Worm (Caenorhabditis elegans): ENCODE results near the gene W02B3.3.

Gene W02B3.3

DNA sequence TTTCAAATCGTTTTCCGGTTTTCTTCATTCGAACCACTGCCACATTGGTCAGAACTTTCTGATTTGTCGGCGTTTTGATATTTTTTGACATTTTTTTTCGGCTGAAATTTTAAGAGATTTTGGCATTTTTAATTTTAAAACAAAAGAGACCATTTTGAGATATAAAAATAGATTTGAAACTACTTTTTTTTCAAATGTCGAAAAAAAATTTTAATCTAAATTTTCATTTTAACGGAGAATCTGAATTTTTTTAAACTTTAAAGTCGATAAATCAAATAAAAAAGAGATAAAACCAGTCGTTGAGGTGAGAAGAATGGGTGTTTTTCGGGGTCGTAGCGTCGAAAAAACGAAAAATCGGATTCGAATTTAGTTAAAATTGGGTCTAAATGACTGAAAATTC is 29.9 kb downstream of the W02B3.3 start, which contains the start of gene sbds-1:
sbds-1 (minus strand) TSS at position 101 of the 400 bp plus-strand sequence.
- TF ChIP-seq aly-1 (tag; optimal IDR thresholded peaks at IDR 0.05), result no peak
- no peak for TF ChIP-seq tbx-37 (GFP tag; conservative IDR thresholded peaks at IDR 0.05)
- no peak for TF ChIP-seq ets-7 (tag; optimal IDR thresholded peaks at IDR 0.05)
- no peak for TF ChIP-seq scrt-1 (GFP tag; IDR thresholded peaks at IDR 0.05)
- no peak for TF ChIP-seq B0310.2 (tag; optimal IDR thresholded peaks at IDR 0.05)
- TF ChIP-seq F13C5.2 (tag; optimal IDR thresholded peaks at IDR 0.05), result no peak
- TF ChIP-seq tra-4 (tag; optimal IDR thresholded peaks at IDR 0.05), result no peak
- no peak for TF ChIP-seq flt-1 (GFP tag; IDR thresholded peaks at IDR 0.05)
- TF ChIP-seq pes-1 (GFP tag; IDR thresholded peaks at IDR 0.05), result no peak
- TF ChIP-seq hmg-4 (GFP tag; optimal IDR thresholded peaks at IDR 0.05), result no peak
- TF ChIP-seq hmbx-1 (tag; optimal IDR thresholded peaks at IDR 0.05), result no peak
- TF ChIP-seq hnd-1 (tag; optimal IDR thresholded peaks at IDR 0.05), result no peak
- TF ChIP-seq ama-1 (optimal IDR thresholded peaks at IDR 0.05), result no peak
- TF ChIP-seq ceh-36 (tag; optimal IDR thresholded peaks at IDR 0.05), result no peak
- no peak for TF ChIP-seq sea-1 (GFP tag; conservative IDR thresholded peaks at IDR 0.05)
- TF ChIP-seq tbx-11 (GFP tag; IDR thresholded peaks at IDR 0.05), result no peak
- no peak for TF ChIP-seq ceh-13 (GFP tag; optimal IDR thresholded peaks at IDR 0.05)

DNA sequence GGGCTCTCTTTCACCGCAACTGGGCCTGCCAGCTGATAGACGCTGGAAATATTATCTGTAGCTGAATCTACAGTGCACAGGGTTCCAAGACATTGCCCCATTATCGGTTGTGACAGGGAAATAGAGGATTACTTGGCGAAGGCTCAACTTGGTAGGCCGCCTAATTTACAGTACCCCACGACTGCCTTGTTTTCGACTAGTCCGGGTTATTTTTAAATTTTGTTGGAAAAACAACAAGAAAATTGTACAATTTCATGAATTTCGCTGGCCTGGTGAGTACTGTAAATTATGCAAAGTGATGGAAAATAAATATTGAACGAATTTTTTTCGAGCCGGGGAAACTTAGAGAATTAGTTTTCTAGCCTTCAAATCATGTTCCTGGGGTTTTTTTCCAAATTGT is 32.2 kb downstream of the W02B3.3 start, which contains the start of gene T19C3.7:
T19C3.7 (minus strand) TSS at position 101 of the 400 bp plus-strand sequence.
- TF ChIP-seq scrt-1 (GFP tag; IDR thresholded peaks at IDR 0.05), result no peak
- TF ChIP-seq tbx-11 (GFP tag; IDR thresholded peaks at IDR 0.05), result no peak
- no peak for TF ChIP-seq hmg-4 (GFP tag; optimal IDR thresholded peaks at IDR 0.05)
- no peak for TF ChIP-seq ama-1 (optimal IDR thresholded peaks at IDR 0.05)
- no peak for TF ChIP-seq flt-1 (GFP tag; IDR thresholded peaks at IDR 0.05)
- no peak for TF ChIP-seq B0310.2 (tag; optimal IDR thresholded peaks at IDR 0.05)
- TF ChIP-seq pes-1 (GFP tag; IDR thresholded peaks at IDR 0.05), result no peak
- no peak for TF ChIP-seq ets-7 (tag; optimal IDR thresholded peaks at IDR 0.05)
- TF ChIP-seq F13C5.2 (tag; optimal IDR thresholded peaks at IDR 0.05), result no peak
- no peak for TF ChIP-seq tra-4 (tag; optimal IDR thresholded peaks at IDR 0.05)
- TF ChIP-seq hnd-1 (tag; optimal IDR thresholded peaks at IDR 0.05), result no peak
- TF ChIP-seq ceh-36 (tag; optimal IDR thresholded peaks at IDR 0.05), result no peak
- TF ChIP-seq aly-1 (tag; optimal IDR thresholded peaks at IDR 0.05), result no peak
- no peak for TF ChIP-seq ceh-13 (GFP tag; optimal IDR thresholded peaks at IDR 0.05)
- TF ChIP-seq hmbx-1 (tag; optimal IDR thresholded peaks at IDR 0.05), result no peak
- TF ChIP-seq tbx-37 (GFP tag; conservative IDR thresholded peaks at IDR 0.05), result no peak
- no peak for TF ChIP-seq sea-1 (GFP tag; conservative IDR thresholded peaks at IDR 0.05)

DNA sequence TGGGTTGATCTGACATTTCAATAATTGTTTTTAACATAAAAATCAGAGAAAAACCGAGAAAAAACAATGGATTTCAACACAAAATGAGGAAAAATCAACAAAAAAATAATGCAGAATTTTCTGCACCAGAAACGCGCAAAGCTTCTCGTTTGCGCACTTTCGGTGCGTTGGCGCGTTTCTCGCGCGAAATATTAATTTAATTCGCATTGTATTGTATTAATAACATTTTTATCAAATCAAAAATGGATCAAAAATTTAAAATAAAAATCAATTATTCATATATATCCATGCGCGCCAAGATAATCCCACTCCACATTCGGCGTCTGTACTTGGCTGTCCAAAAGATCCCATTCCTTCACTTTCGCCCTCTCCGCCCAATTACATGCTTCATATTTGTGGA is 33.6 kb downstream of the W02B3.3 start, which contains the start of gene fem-2:
fem-2 (minus strand) TSS at position 9 of the 400 bp plus-strand sequence.
- TF ChIP-seq tbx-11 (GFP tag; IDR thresholded peaks at IDR 0.05), result no peak
- no peak for TF ChIP-seq flt-1 (GFP tag; IDR thresholded peaks at IDR 0.05)
- TF ChIP-seq hmbx-1 (tag; optimal IDR thresholded peaks at IDR 0.05), result no peak
- TF ChIP-seq ceh-13 (GFP tag; optimal IDR thresholded peaks at IDR 0.05), result no peak
- TF ChIP-seq F13C5.2 (tag; optimal IDR thresholded peaks at IDR 0.05), result peak; percentile 12
- no peak for TF ChIP-seq ceh-36 (tag; optimal IDR thresholded peaks at IDR 0.05)

DNA sequence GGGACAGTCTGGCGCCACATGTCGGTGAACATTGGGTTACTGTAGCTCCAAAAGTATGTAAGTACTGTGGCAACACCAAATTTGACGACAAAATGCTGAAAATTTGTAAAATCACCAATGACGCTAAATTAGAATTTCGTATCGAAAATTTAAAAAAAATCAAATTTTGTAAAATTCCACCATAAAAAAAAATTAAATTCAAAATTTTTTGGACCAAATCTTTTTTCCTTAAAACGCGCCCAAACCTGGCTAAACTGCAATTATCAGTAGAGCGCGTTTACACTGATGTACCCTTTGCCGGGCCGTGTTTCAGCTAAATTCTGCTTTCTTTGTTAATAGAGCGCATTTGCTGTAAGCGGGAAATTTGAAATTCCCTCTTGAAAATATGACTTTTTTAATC is 36.8 kb downstream of the W02B3.3 start, which contains the start of gene T19C3.6:
T19C3.6 (minus strand) TSS at position 101 of the 400 bp plus-strand sequence.
- TF ChIP-seq F13C5.2 (tag; optimal IDR thresholded peaks at IDR 0.05), result no peak
- TF ChIP-seq tbx-11 (GFP tag; IDR thresholded peaks at IDR 0.05), result no peak
- no peak for TF ChIP-seq tbx-37 (GFP tag; conservative IDR thresholded peaks at IDR 0.05)
- TF ChIP-seq aly-1 (tag; optimal IDR thresholded peaks at IDR 0.05), result no peak
- no peak for TF ChIP-seq hnd-1 (tag; optimal IDR thresholded peaks at IDR 0.05)
- no peak for TF ChIP-seq tra-4 (tag; optimal IDR thresholded peaks at IDR 0.05)
- TF ChIP-seq hmg-4 (GFP tag; optimal IDR thresholded peaks at IDR 0.05), result no peak

DNA sequence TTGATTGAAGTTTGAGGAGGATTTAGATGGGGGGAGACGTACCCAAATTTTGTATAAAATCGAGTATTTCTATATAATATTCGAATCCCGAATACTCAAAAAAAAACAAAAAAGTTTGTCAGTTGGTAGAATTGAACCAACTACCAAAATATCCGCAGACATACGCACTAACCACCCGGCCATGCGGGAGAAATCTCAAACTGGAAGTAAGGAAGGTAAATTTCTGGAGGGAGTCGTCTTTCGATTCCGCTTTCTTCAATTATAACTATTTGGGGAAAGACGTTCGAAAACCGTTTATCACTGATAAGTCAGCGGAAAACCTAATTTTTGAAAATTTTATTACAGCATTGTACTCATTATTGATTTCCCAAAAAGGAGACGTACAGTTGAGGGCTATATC is 39.3 kb downstream of the W02B3.3 start:
- TF ChIP-seq tbx-37 (GFP tag; conservative IDR thresholded peaks at IDR 0.05) (peak; percentile 47), scrt-1 (GFP tag; IDR thresholded peaks at IDR 0.05) (peak; percentile 75), tbx-11 (GFP tag; IDR thresholded peaks at IDR 0.05) (peak; percentile 46; the same call in 1 of the 2 replicates), pes-1 (GFP tag; IDR thresholded peaks at IDR 0.05) (peak; percentile 62; the same call in 1 of the 2 replicates)

DNA sequence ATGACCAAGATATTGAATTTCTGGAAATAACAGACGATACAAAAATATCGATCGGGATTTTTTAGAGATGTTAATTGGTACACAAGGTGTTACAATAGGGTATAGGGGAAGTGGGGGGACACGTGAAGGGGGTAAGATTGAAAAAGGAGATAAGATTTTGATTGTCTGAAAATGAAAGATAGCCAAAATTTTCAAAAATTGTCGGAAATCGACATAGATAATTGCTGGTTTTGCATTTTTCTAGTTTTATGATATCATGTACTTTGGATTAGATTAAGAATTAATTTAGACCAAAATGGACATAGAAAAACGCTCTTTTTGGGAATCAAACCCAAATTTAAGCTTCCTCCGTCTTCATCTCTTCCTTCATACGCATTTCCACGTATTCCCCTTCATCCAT is 40.4 kb downstream of the W02B3.3 start, which contains the start of gene T19C3.5:
T19C3.5 (minus strand) TSS at position 101 of the 400 bp plus-strand sequence.
- no peak for TF ChIP-seq flt-1 (GFP tag; IDR thresholded peaks at IDR 0.05)

DNA sequence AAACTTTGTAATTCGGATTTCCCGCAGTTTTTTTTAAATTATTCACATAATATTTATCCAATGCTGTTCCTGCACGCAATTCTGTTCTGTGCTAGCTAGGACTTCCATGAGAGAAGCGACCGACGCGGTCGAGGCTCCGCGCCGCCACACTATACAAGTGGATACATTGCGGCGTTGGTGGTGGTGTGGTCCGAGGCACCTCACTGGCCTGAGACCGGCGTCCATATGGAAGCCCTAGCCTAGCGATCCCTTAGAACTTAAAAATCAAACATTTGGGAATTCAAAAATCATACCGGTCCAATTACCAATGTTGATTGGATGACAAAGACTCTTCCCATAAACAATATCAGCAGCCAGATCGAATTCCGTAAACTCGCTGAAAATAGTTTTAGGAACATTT is 42.1 kb downstream of the W02B3.3 start:
- TF ChIP-seq ceh-13 (GFP tag; optimal IDR thresholded peaks at IDR 0.05), result no peak
- no peak for TF ChIP-seq ets-7 (tag; optimal IDR thresholded peaks at IDR 0.05)
- no peak for TF ChIP-seq B0310.2 (tag; optimal IDR thresholded peaks at IDR 0.05)
- no peak for TF ChIP-seq tbx-11 (GFP tag; IDR thresholded peaks at IDR 0.05)
- TF ChIP-seq hmbx-1 (tag; optimal IDR thresholded peaks at IDR 0.05), result no peak
- TF ChIP-seq scrt-1 (GFP tag; IDR thresholded peaks at IDR 0.05), result no peak

DNA sequence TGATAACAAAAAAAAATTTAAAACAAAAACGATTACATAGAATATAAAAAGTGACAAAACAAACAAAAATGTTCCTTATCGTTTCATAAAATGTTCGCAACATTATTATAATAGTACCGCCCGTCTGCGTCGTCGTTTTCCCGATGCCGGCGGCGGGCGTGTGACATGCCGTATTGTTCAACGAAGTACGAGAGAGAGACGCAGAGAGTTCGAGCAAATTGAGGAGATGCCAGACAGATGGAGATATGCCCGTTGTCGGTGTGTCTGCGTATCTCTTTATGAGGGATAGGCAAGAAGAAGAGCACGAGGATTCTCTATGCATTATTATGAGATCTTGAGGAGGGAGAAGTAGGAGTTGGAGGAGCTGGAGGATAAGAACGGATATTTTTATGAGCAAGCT is 44.5 kb downstream of the W02B3.3 start:
- TF ChIP-seq F13C5.2 (tag; optimal IDR thresholded peaks at IDR 0.05) (peak; percentile 54), hmg-4 (GFP tag; optimal IDR thresholded peaks at IDR 0.05) (peak; percentile 71), ama-1 (optimal IDR thresholded peaks at IDR 0.05) (no peak)

DNA sequence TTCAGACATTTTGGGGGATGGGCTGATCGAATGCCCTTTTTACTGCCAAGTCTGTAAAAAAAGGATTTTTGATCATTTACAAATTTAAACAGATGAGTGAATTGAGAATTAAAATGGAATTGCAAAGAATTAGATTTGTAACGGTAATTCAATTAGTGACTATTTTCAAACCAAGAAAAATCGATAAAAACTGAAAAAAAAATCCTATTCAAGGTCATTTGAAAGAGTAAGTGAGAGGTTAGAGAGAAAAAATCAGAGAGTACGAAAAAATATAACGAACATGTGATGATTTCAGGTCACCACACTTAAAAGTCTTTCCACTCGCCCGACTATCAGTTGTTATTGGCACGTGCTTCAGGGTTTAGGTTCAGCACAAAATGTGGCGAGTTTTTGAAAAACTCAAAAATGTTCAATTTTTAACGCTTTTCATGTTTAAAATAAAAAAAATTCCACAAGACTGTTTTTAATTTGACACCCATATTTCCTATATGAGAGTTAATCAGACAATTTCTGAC is 48.0 kb downstream of the W02B3.3 start, which contains the start of gene T19C3.4:
T19C3.4 (minus strand) TSS at position 51 of the 515 bp plus-strand sequence.
- TF ChIP-seq ets-7 (tag; optimal IDR thresholded peaks at IDR 0.05), result no peak
- TF ChIP-seq hmbx-1 (tag; optimal IDR thresholded peaks at IDR 0.05), result no peak
- TF ChIP-seq scrt-1 (GFP tag; IDR thresholded peaks at IDR 0.05), result no peak
- TF ChIP-seq ama-1 (optimal IDR thresholded peaks at IDR 0.05), result no peak
- no peak for TF ChIP-seq sea-1 (GFP tag; conservative IDR thresholded peaks at IDR 0.05)
- TF ChIP-seq B0310.2 (tag; optimal IDR thresholded peaks at IDR 0.05), result no peak
- TF ChIP-seq aly-1 (tag; optimal IDR thresholded peaks at IDR 0.05), result no peak
- no peak for TF ChIP-seq ceh-13 (GFP tag; optimal IDR thresholded peaks at IDR 0.05)
- no peak for TF ChIP-seq tbx-11 (GFP tag; IDR thresholded peaks at IDR 0.05)
- no peak for TF ChIP-seq ceh-36 (tag; optimal IDR thresholded peaks at IDR 0.05)
- no peak for TF ChIP-seq tra-4 (tag; optimal IDR thresholded peaks at IDR 0.05)
